Worm (Caenorhabditis elegans): ENCODE results near the gene C35B1.7.

DNA sequence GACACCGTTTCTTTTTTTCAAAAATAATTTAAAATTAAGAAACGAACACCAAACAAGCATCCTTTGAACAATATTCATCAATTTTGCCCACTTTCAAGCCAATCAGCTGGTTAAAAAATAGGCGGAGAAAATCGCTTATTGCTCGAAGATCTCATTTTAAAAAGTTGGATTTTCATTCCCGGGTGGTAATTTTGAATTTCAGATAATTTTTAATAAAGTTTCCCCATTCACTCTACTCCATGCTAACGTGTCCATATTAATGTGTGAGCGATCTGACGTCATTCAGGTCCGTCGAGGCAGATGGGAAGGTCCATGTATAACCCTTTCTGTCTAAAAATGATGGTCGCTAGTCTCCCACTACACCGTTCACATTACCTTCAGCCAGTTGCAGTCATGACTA, 40.4 kb upstream of the C35B1.7 start, which contains the start of gene fbxb-55:
- TF ChIP-seq ztf-11 (tag; optimal IDR thresholded peaks at IDR 0.05) (no peak), nhr-28 (tag; optimal IDR thresholded peaks at IDR 0.05) (no peak), nhr-237 (tag; optimal IDR thresholded peaks at IDR 0.05) (no peak), snpc-4 (tag; optimal IDR thresholded peaks at IDR 0.05) (no peak), lin-13 (tag; optimal IDR thresholded peaks at IDR 0.05) (no peak)

Measured in whole organism, mixed stage, embryonic.